Worm (Caenorhabditis elegans) whole organism, late embryonic: Measurements from ENCODE around the gene K03B8.6.

Experiments used
- C08G9.2 ChIP-seq: sonication (generic microtip); optimal IDR thresholded peaks from 2 replicates; lab custom pipeline; 2016; ENCODE audit warnings: mild to moderate bottlenecking, missing genetic modification characterization, moderate library complexity, missing compliant biosample characterization
- C38D4.7 ChIP-seq: fragments of 200-800 bp; sonication (Bioruptor generic); optimal IDR thresholded peaks from 2 replicates; lab custom pipeline; 2018; ENCODE audit warnings: mild to moderate bottlenecking, missing genetic modification characterization, moderate library complexity, missing compliant biosample characterization
- F13H6.1 ChIP-seq: sonication (generic microtip); optimal IDR thresholded peaks from 2 replicates; lab custom pipeline; 2016; ENCODE audit warnings: missing genetic modification characterization, missing compliant biosample characterization
- K09A11.1 ChIP-seq: sonication (generic microtip); optimal IDR thresholded peaks from 2 replicates; lab custom pipeline; 2017; ENCODE audit warnings: antibody characterized with exemption, mild to moderate bottlenecking, missing genetic modification characterization, missing compliant biosample characterization; ENCODE audit not compliant: insufficient read depth
- ceh-2 ChIP-seq: sonication (generic microtip); optimal IDR thresholded peaks from 2 replicates; lab custom pipeline; 2016; ENCODE audit warnings: missing genotype, missing genetic modification characterization, missing compliant biosample characterization
- ceh-24 ChIP-seq: sonication (generic microtip); optimal IDR thresholded peaks from 2 replicates; lab custom pipeline; 2016; ENCODE audit warnings: mild to moderate bottlenecking, missing genetic modification characterization, missing compliant biosample characterization
- ceh-30 ChIP-seq: fragments of 150-350 bp; optimal IDR thresholded peaks from 2 replicates; lab custom pipeline; 2014; ENCODE audit warnings: missing biosample characterization, missing genetic modification characterization
- ceh-34 ChIP-seq: sonication (generic microtip); optimal IDR thresholded peaks from 2 replicates; lab custom pipeline; 2016; ENCODE audit warnings: mild to moderate bottlenecking, missing genetic modification characterization, missing compliant biosample characterization
- ceh-45 ChIP-seq: fragments of 200-800 bp; sonication (Bioruptor generic); IDR thresholded peaks from 2 replicates; pipeline ENCODE4 v1.3.6; 2022; ENCODE audit warnings: missing genetic modification reagents, missing genetic modification characterization, missing compliant biosample characterization
- ceh-48 ChIP-seq: sonication (generic microtip); optimal IDR thresholded peaks from 2 replicates; lab custom pipeline; 2016; ENCODE audit warnings: missing genetic modification characterization, inconsistent platforms, missing compliant biosample characterization
- ceh-9 ChIP-seq: sonication (generic microtip); optimal IDR thresholded peaks from 2 replicates; lab custom pipeline; 2016; ENCODE audit warnings: mild to moderate bottlenecking, missing genetic modification characterization, inconsistent platforms, missing compliant biosample characterization
- che-1 ChIP-seq: sonication (generic microtip); optimal IDR thresholded peaks from 2 replicates; lab custom pipeline; 2016; ENCODE audit warnings: mild to moderate bottlenecking, missing genetic modification characterization, missing compliant biosample characterization
- dmd-4 ChIP-seq: sonication (generic microtip); optimal IDR thresholded peaks from 2 replicates; lab custom pipeline; 2016; ENCODE audit warnings: borderline replicate concordance, missing genetic modification characterization, missing compliant biosample characterization
- dve-1 ChIP-seq: sonication (generic microtip); optimal IDR thresholded peaks from 2 replicates; lab custom pipeline; 2017; ENCODE audit warnings: antibody characterized with exemption, mild to moderate bottlenecking, missing genetic modification characterization, missing compliant biosample characterization
- elt-2 ChIP-seq: sonication (generic microtip); optimal IDR thresholded peaks from 2 replicates; lab custom pipeline; 2016; ENCODE audit warnings: missing genetic modification reagents, missing genetic modification characterization, missing compliant biosample characterization
- ets-4 ChIP-seq: sonication (generic microtip); optimal IDR thresholded peaks from 2 replicates; lab custom pipeline; 2016; ENCODE audit warnings: missing genetic modification characterization, missing compliant biosample characterization
- fkh-10 ChIP-seq: fragments of 150-350 bp; optimal IDR thresholded peaks from 2 replicates; lab custom pipeline; 2014; ENCODE audit warnings: missing biosample characterization, missing genetic modification reagents, missing genetic modification characterization
- fkh-6 ChIP-seq: sonication (generic microtip); optimal IDR thresholded peaks from 2 replicates; lab custom pipeline; 2016; ENCODE audit warnings: missing genetic modification characterization, missing compliant biosample characterization
- hlh-13 ChIP-seq: fragments of 200-800 bp; sonication (Bioruptor generic); optimal IDR thresholded peaks from 2 replicates; lab custom pipeline; 2018; ENCODE audit warnings: mild to moderate bottlenecking, missing genetic modification characterization, missing compliant biosample characterization
- hlh-8 ChIP-seq: sonication (generic microtip); optimal IDR thresholded peaks from 2 replicates; lab custom pipeline; 2016; ENCODE audit warnings: missing genotype, missing genetic modification characterization, missing compliant biosample characterization
- lim-6 ChIP-seq: sonication (generic microtip); optimal IDR thresholded peaks from 2 replicates; lab custom pipeline; 2016; ENCODE audit warnings: missing genetic modification characterization, missing compliant biosample characterization
- lin-11 ChIP-seq: fragments of 200-800 bp; sonication (Bioruptor generic); optimal IDR thresholded peaks from 2 replicates; lab custom pipeline; 2018; ENCODE audit warnings: mild to moderate bottlenecking, missing genetic modification characterization, missing compliant biosample characterization
- madf-2 ChIP-seq: sonication (generic microtip); optimal IDR thresholded peaks from 2 replicates; lab custom pipeline; 2017; ENCODE audit warnings: missing genetic modification characterization, missing compliant biosample characterization
- nhr-11 ChIP-seq: fragments of 150-350 bp; optimal IDR thresholded peaks from 2 replicates; lab custom pipeline; 2014; ENCODE audit warnings: missing biosample characterization, missing genetic modification characterization
- nhr-232 ChIP-seq: sonication (generic microtip); optimal IDR thresholded peaks from 2 replicates; lab custom pipeline; 2016; ENCODE audit warnings: missing genetic modification characterization, missing compliant biosample characterization
- odd-2 ChIP-seq: sonication (generic microtip); optimal IDR thresholded peaks from 2 replicates; lab custom pipeline; 2017; ENCODE audit warnings: antibody characterized with exemption, mild to moderate bottlenecking, missing genetic modification characterization, missing compliant biosample characterization
- pag-3 ChIP-seq: sonication (generic microtip); optimal IDR thresholded peaks from 2 replicates; lab custom pipeline; 2016; ENCODE audit warnings: missing compliant biosample characterization, missing genetic modification characterization, borderline replicate concordance
- pqm-1 ChIP-seq: sonication (generic microtip); optimal IDR thresholded peaks from 2 replicates; lab custom pipeline; 2016; ENCODE audit warnings: missing genetic modification characterization, missing compliant biosample characterization
- ref-2 ChIP-seq: sonication (generic microtip); optimal IDR thresholded peaks from 2 replicates; lab custom pipeline; 2016; ENCODE audit warnings: missing genetic modification characterization, missing compliant biosample characterization
- rnt-1 ChIP-seq: sonication (generic microtip); optimal IDR thresholded peaks from 2 replicates; lab custom pipeline; 2016; ENCODE audit warnings: missing genetic modification characterization, missing compliant biosample characterization
- sdc-2 ChIP-seq: sonication (generic microtip); optimal IDR thresholded peaks from 2 replicates; lab custom pipeline; 2016; ENCODE audit warnings: missing genotype, missing genetic modification characterization, missing compliant biosample characterization
- sox-2 ChIP-seq: fragments of 200-800 bp; sonication (Bioruptor generic); IDR thresholded peaks from 2 replicates; pipeline ENCODE4 v1.3.6; 2022; ENCODE audit warnings: missing genetic modification reagents, missing genetic modification characterization, missing compliant biosample characterization
- syd-9 ChIP-seq: sonication (generic microtip); optimal IDR thresholded peaks from 2 replicates; lab custom pipeline; 2016; ENCODE audit warnings: mild to moderate bottlenecking, missing genetic modification characterization, moderate library complexity, missing compliant biosample characterization
- tbx-2 ChIP-seq: sonication (generic microtip); optimal IDR thresholded peaks from 2 replicates; lab custom pipeline; 2016; ENCODE audit warnings: missing genetic modification characterization, missing compliant biosample characterization
- tbx-7 ChIP-seq: sonication (generic microtip); optimal IDR thresholded peaks from 2 replicates; lab custom pipeline; 2016; ENCODE audit warnings: missing genotype, missing genetic modification characterization, missing compliant biosample characterization
- unc-42 ChIP-seq: sonication (generic microtip); optimal IDR thresholded peaks from 2 replicates; lab custom pipeline; 2016; ENCODE audit warnings: missing genotype, missing genetic modification characterization, missing compliant biosample characterization
- unc-55 ChIP-seq: sonication (generic microtip); optimal IDR thresholded peaks from 2 replicates; lab custom pipeline; 2017; ENCODE audit warnings: missing biosample characterization, missing genetic modification reagents, missing genetic modification characterization
- ztf-16 ChIP-seq: sonication (generic microtip); optimal IDR thresholded peaks from 2 replicates; lab custom pipeline; 2017; ENCODE audit warnings: missing genetic modification characterization, missing compliant biosample characterization

Gene K03B8.6

DNA sequence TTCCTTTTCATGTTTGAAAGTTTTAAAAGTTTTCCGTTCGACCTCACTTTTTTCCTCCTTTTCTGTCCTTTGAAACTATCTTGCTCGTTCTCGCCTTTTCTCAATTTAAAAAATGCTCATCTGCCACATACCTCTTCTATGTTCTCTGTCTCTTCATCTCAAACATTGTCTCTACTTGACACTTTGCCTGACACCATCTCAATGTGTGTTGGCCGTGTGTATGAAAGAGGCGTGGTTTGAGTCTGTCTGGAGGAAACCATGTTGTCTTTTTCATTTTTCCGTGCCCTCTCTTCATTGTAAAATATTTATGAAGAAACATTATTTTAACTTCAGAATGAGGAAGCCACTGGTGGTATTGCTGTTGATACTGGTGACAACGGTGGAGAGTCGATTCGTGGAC is at the start of gene K03B8.6:
Gene K03B8.6, plus strand, starts transcription at position 334 of the 400 bp plus-strand sequence.
- TF ChIP-seq ceh-45 (GFP tag; lab: Robert Waterston, UW) = no peak

DNA sequence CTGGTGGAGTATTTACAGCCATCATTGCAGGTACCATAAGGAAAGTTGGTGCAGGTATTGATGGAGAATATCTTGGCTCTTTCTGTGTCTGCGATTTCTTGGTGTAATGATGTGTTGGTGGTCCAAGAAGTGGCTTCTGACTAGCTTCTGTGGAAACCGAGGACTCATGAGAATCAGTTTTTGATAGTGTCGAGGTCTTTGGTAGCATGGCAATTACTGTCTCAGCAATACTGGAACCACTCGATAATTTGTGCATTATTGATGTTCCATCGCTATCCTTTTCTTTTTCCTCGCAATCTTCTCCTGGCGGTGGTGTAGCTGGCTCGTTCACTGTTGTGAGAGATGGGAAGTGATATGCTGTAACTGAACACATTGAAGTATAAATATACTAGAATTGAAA is 43.8 kb upstream of the K03B8.6 start:
- no peak for TF ChIP-seq ceh-9 (tag; lab: Kevin White, UChicago)
- no peak for TF ChIP-seq ets-4 (tag; lab: Kevin White, UChicago)
- TF ChIP-seq rnt-1 (tag; lab: Kevin White, UChicago) = no peak
- no peak for TF ChIP-seq ceh-34 (tag; lab: Kevin White, UChicago)
- no peak for TF ChIP-seq syd-9
- no peak for TF ChIP-seq fkh-6 (tag; lab: Kevin White, UChicago)
- TF ChIP-seq elt-2 = no peak
- no peak for TF ChIP-seq tbx-7 (tag; lab: Kevin White, UChicago)
- TF ChIP-seq C38D4.7 = no peak
- TF ChIP-seq sdc-2 (tag; lab: Kevin White, UChicago) = no peak
- no peak for TF ChIP-seq sox-2 (GFP tag; lab: Robert Waterston, UW)
- TF ChIP-seq nhr-11 (tag; lab: Kevin White, UChicago) = no peak
- TF ChIP-seq K09A11.1 (tag; lab: Kevin White, UChicago) = no peak
- no peak for TF ChIP-seq pqm-1 (tag; lab: Kevin White, UChicago)
- no peak for TF ChIP-seq ref-2 (tag; lab: Kevin White, UChicago)
- TF ChIP-seq lin-11 = no peak
- no peak for TF ChIP-seq hlh-13
- no peak for TF ChIP-seq che-1 (tag; lab: Kevin White, UChicago)
- TF ChIP-seq ceh-30 (tag; lab: Kevin White, UChicago) = no peak
- no peak for TF ChIP-seq C08G9.2 (tag; lab: Kevin White, UChicago)

ce11 chrV:11366129-11366528 is 41.3 kb upstream of the K03B8.6 start, which contains the start of gene dop-5:
TSS of gene dop-5 (minus strand) at chrV:11366229.
- no peak for TF ChIP-seq K09A11.1 (tag; lab: Kevin White, UChicago)
- TF ChIP-seq lim-6 (tag; lab: Kevin White, UChicago) = no peak
- TF ChIP-seq odd-2 (tag; lab: Kevin White, UChicago) = no peak
- no peak for TF ChIP-seq unc-55 (GFP tag; lab: Kevin White, UChicago)
- TF ChIP-seq fkh-10 (GFP tag; lab: Kevin White, UChicago) = no peak
- TF ChIP-seq F13H6.1 (tag; lab: Kevin White, UChicago) = no peak
- TF ChIP-seq ceh-24 (tag; lab: Kevin White, UChicago) = no peak
- TF ChIP-seq C08G9.2 (tag; lab: Kevin White, UChicago) = no peak
- no peak for TF ChIP-seq ztf-16
- no peak for TF ChIP-seq unc-42 (tag; lab: Kevin White, UChicago)
- TF ChIP-seq dve-1 = no peak
- TF ChIP-seq sox-2 (GFP tag; lab: Robert Waterston, UW) = no peak

ce11 chrV:11372284-11372878 is 35.0 kb upstream of the K03B8.6 start:
- no peak for TF ChIP-seq ceh-2
- peak; percentile 52 for TF ChIP-seq unc-42 (tag; lab: Kevin White, UChicago)
- TF ChIP-seq hlh-8 (tag; lab: Kevin White, UChicago) = no peak

DNA sequence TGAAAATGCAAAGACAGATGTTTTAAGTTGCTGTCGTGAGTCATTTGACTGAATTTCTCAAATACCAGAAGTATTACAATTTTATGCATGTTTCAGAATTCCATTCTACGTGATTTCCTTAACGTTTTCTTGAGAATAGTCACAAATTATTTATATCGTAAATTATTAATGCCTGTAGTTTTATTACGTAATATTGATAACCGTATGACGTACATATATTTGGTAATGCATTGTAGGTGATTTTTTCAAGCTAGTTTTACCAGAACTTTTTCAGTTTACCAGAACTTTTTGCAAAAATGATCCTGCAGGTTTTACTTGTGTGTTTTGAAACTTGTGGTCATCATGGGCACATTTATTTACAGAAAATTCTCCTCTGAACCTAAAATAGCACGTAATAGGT is 33.5 kb upstream of the K03B8.6 start:
- TF ChIP-seq pag-3 (tag; lab: Kevin White, UChicago) (no peak), lin-11 (no peak), elt-2 (no peak), ref-2 (tag; lab: Kevin White, UChicago) (no peak), ceh-24 (tag; lab: Kevin White, UChicago) (no peak), madf-2 (tag; lab: Kevin White, UChicago) (no peak), nhr-232 (tag; lab: Kevin White, UChicago) (no peak), che-1 (tag; lab: Kevin White, UChicago) (no peak), dve-1 (no peak), dmd-4 (tag; lab: Kevin White, UChicago) (no peak), fkh-10 (GFP tag; lab: Kevin White, UChicago) (no peak), odd-2 (tag; lab: Kevin White, UChicago) (no peak), tbx-2 (tag; lab: Kevin White, UChicago) (no peak), ceh-34 (tag; lab: Kevin White, UChicago) (no peak), ceh-48 (no peak), ztf-16 (no peak), ceh-45 (GFP tag; lab: Robert Waterston, UW) (no peak)
